Worm (Caenorhabditis elegans): ENCODE results near the gene ttr-10.

- no peak for TF ChIP-seq nhr-23 (tag; optimal IDR thresholded peaks at IDR 0.05)
- no peak for TF ChIP-seq nhr-10 (tag; optimal IDR thresholded peaks at IDR 0.05)
- no peak for TF ChIP-seq ama-1 (optimal IDR thresholded peaks at IDR 0.05)
- TF ChIP-seq mdl-1 (tag; optimal IDR thresholded peaks at IDR 0.05), result no peak
- TF ChIP-seq F13H6.1 (tag; optimal IDR thresholded peaks at IDR 0.05), result no peak
- no peak for TF ChIP-seq ceh-82 (tag; optimal IDR thresholded peaks at IDR 0.05)
- no peak for TF ChIP-seq nhr-77 (tag; optimal IDR thresholded peaks at IDR 0.05)
- TF ChIP-seq nhr-25 (tag; optimal IDR thresholded peaks at IDR 0.05), result no peak
- no peak for TF ChIP-seq nhr-237 (tag; optimal IDR thresholded peaks at IDR 0.05)
- TF ChIP-seq skn-1 (tag; optimal IDR thresholded peaks at IDR 0.05), result no peak
- no peak for TF ChIP-seq blmp-1 (tag; optimal IDR thresholded peaks at IDR 0.05; ENCODE audit: insufficient read depth)
- TF ChIP-seq lsy-2 (tag; optimal IDR thresholded peaks at IDR 0.05), result no peak
- TF ChIP-seq elt-3 (tag; optimal IDR thresholded peaks at IDR 0.05), result no peak
Measured at ce11 chrV:7555875-7556274, 2.2 kb upstream of the ttr-10 start.

Data from whole organism, L2 larva.